Fruit fly (Drosophila melanogaster): Measurements from ENCODE around the gene Rbp1.

Rbp1 gene

dm6 chr3R:10760966-10761855 lies 23.0 kb upstream of the Rbp1 start, which contains the start of the genes MED7 and Cap-H2 (continued):
- TF ChIP-seq Oaz (GFP tag; IDR thresholded peaks at IDR 0.05) (peak; percentile 62; the same call in 1 of the 2 replicates), nmo (GFP tag; optimal IDR thresholded peaks at IDR 0.05) (peak; percentile 97), Sry-δ (GFP tag; optimal IDR thresholded peaks at IDR 0.05) (peak; percentile 97), CG3847 (GFP tag; IDR thresholded peaks at IDR 0.05) (peak; percentile 92), wek (GFP tag; optimal IDR thresholded peaks at IDR 0.05) (no peak), psq (GFP tag; optimal IDR thresholded peaks at IDR 0.05) (peak; percentile 97), CG10654 (GFP tag; optimal IDR thresholded peaks at IDR 0.05) (peak; percentile 85), cato (GFP tag; optimal IDR thresholded peaks at IDR 0.05; ENCODE audit: borderline replicate concordance) (peak; percentile 42), sug (tag; optimal IDR thresholded peaks at IDR 0.05) (peak; percentile 89), sd (tag; optimal IDR thresholded peaks at IDR 0.05) (no peak), Lhr (GFP tag; optimal IDR thresholded peaks at IDR 0.05) (peak; percentile 57), ash1 (GFP tag; optimal IDR thresholded peaks at IDR 0.05) (peak; percentile 50), sima (GFP tag; optimal IDR thresholded peaks at IDR 0.05) (no peak), Dad (GFP tag; optimal IDR thresholded peaks at IDR 0.05) (peak; percentile 65), Ada2b (GFP tag; IDR thresholded peaks at IDR 0.05) (peak; percentile 81), aop (GFP tag; IDR thresholded peaks at IDR 0.05) (no peak; the same call in 1 of the 2 replicates), CG2202 (tag; optimal IDR thresholded peaks at IDR 0.05) (no peak), sens (GFP tag) (peak; percentile 97), CG12942 (GFP tag; optimal IDR thresholded peaks at IDR 0.05) (peak; percentile 80), fd64A (GFP tag; optimal IDR thresholded peaks at IDR 0.05) (no peak), nerfin-1 (tag; optimal IDR thresholded peaks at IDR 0.05) (peak; percentile 75), al (GFP tag; IDR thresholded peaks at IDR 0.05) (peak; percentile 82), gfzf (GFP tag; optimal IDR thresholded peaks at IDR 0.05) (peak; percentile 39), mirr (GFP tag; optimal IDR thresholded peaks at IDR 0.05) (no peak), CG1647 (GFP tag; optimal IDR thresholded peaks at IDR 0.05) (peak; percentile 68), az2 (GFP tag; optimal IDR thresholded peaks at IDR 0.05) (peak; percentile 82), emc (GFP tag; optimal IDR thresholded peaks at IDR 0.05) (no peak), Hr78 (GFP tag; optimal IDR thresholded peaks at IDR 0.05) (no peak), fu2 (GFP tag; optimal IDR thresholded peaks at IDR 0.05) (peak; percentile 61), zen2 (GFP tag; IDR thresholded peaks at IDR 0.05; ENCODE audit: partially characterized antibody) (peak; percentile 94), sim (GFP tag; IDR thresholded peaks at IDR 0.05) (no peak), sens-2 (GFP tag; IDR thresholded peaks at IDR 0.05) (peak; percentile 46; the same call in 1 of the 2 replicates), CG4282 (GFP tag; optimal IDR thresholded peaks at IDR 0.05) (peak; percentile 4), CG4854 (GFP tag; optimal IDR thresholded peaks at IDR 0.05) (peak; percentile 76), Xrp1 (GFP tag; IDR thresholded peaks at IDR 0.05) (peak; percentile 81), CG13424 (tag; optimal IDR thresholded peaks at IDR 0.05) (peak; percentile 86), CG17912 (GFP tag; optimal IDR thresholded peaks at IDR 0.05) (no peak), CG33557 (GFP tag; optimal IDR thresholded peaks at IDR 0.05) (peak; percentile 73), CG3838 (GFP tag; optimal IDR thresholded peaks at IDR 0.05) (peak; percentile 55), twi (tag; optimal IDR thresholded peaks at IDR 0.05) (peak; percentile 68), crc (GFP tag; optimal IDR thresholded peaks at IDR 0.05) (peak; percentile 25), Ets65A (GFP tag) (peak; percentile 96), lola (GFP tag; optimal IDR thresholded peaks at IDR 0.05) (peak in 2 of 3 experiments; percentile 29 to 79), ham (GFP tag; IDR thresholded peaks at IDR 0.05) (peak; percentile 51; the same call in 1 of the 2 replicates), fd3F (GFP tag; optimal IDR thresholded peaks at IDR 0.05) (peak; percentile 57), btn (GFP tag; optimal IDR thresholded peaks at IDR 0.05) (peak; percentile 11), Dip3 (GFP tag; optimal IDR thresholded peaks at IDR 0.05) (peak; percentile 71), CG12236 (GFP tag; optimal IDR thresholded peaks at IDR 0.05) (peak; percentile 44), CrebB (tag; optimal IDR thresholded peaks at IDR 0.05) (peak; percentile 33)
